Worm (Caenorhabditis elegans): ENCODE data around the gene miga-1.

miga-1 gene

DNA sequence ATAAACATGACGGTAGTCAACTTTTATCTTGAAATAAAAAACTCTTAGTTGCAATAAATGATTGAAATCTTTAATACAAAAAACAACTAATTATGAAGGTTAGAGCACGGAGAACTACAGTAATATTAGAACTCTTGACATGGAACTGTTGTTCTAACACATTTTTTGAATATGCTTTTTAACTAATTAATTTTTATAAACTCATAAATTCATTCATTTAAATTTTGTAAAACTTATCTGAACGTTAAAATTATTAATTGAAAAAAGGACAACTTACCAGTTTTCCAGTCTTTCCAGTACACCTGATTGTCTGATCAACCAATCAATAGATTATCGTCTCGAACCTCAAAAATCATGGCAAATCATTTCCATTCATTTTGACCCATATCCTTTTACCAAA lies 48.2 kb downstream of the miga-1 start, which contains the start of gene sqt-3:
TSS of gene sqt-3 (plus strand) at position 301 of the 400 bp plus-strand sequence.
- TF ChIP-seq egl-27 (tag; optimal IDR thresholded peaks at IDR 0.05) (no peak), ZK546.5 (tag; optimal IDR thresholded peaks at IDR 0.05) (no peak), ceh-16 (tag; optimal IDR thresholded peaks at IDR 0.05) (no peak), ztf-4 (tag; optimal IDR thresholded peaks at IDR 0.05) (no peak), dmd-4 (tag; optimal IDR thresholded peaks at IDR 0.05) (no peak), mbf-1 (tag; optimal IDR thresholded peaks at IDR 0.05) (no peak), nhr-23 (tag; optimal IDR thresholded peaks at IDR 0.05) (no peak), nhr-25 (tag; optimal IDR thresholded peaks at IDR 0.05) (no peak), fos-1 (tag; optimal IDR thresholded peaks at IDR 0.05) (no peak), nhr-12 (tag; optimal IDR thresholded peaks at IDR 0.05) (no peak), lin-11 (tag; optimal IDR thresholded peaks at IDR 0.05) (no peak), unc-55 (GFP tag; optimal IDR thresholded peaks at IDR 0.05) (no peak), ztf-1 (GFP tag; conservative IDR thresholded peaks at IDR 0.05) (no peak)

DNA sequence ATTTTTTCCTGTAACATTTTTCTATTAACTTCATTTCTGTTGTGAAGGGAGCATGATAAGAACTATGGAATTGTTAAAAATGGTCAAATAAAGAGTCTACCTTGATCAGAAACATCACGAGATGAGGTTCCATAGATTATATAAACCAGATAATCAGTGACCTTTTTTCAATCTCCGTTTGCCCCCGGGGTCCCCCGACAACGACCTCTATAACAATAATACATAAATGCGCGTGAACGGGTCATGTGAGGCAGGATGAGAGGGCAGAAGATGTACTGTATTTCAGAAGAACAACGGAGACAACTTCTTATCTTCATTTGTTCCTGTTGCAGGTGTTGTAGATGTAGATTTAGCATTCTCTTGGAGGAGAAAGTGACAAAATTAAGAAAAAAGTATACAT lies 48.8 kb downstream of the miga-1 start:
- TF ChIP-seq egl-27 (tag; optimal IDR thresholded peaks at IDR 0.05) (no peak), sem-4 (tag; optimal IDR thresholded peaks at IDR 0.05) (no peak), zag-1 (tag; optimal IDR thresholded peaks at IDR 0.05) (no peak), gmeb-1 (tag; optimal IDR thresholded peaks at IDR 0.05) (no peak), fos-1 (tag; optimal IDR thresholded peaks at IDR 0.05) (no peak), dmd-4 (tag; optimal IDR thresholded peaks at IDR 0.05) (no peak), alr-1 (tag; optimal IDR thresholded peaks at IDR 0.05) (no peak), elt-1 (tag; optimal IDR thresholded peaks at IDR 0.05) (no peak), ztf-1 (GFP tag; conservative IDR thresholded peaks at IDR 0.05) (no peak), sma-9 (GFP tag; optimal IDR thresholded peaks at IDR 0.05) (peak; percentile 36), sma-9 (tag; optimal IDR thresholded peaks at IDR 0.05) (no peak), blmp-1 (tag; optimal IDR thresholded peaks at IDR 0.05; ENCODE audit: insufficient read depth) (peak; percentile 41), nhr-25 (tag; optimal IDR thresholded peaks at IDR 0.05) (peak; percentile 42), nhr-129 (tag; optimal IDR thresholded peaks at IDR 0.05) (no peak), peb-1 (tag; optimal IDR thresholded peaks at IDR 0.05) (no peak), nhr-11 (tag; optimal IDR thresholded peaks at IDR 0.05) (no peak), mab-5 (tag; optimal IDR thresholded peaks at IDR 0.05) (no peak), nhr-237 (tag; optimal IDR thresholded peaks at IDR 0.05) (no peak), elt-3 (tag; optimal IDR thresholded peaks at IDR 0.05) (no peak), lin-13 (GFP tag; optimal IDR thresholded peaks at IDR 0.05) (no peak), ztf-4 (tag; optimal IDR thresholded peaks at IDR 0.05) (no peak), nhr-10 (tag; optimal IDR thresholded peaks at IDR 0.05) (no peak)

ce11 chrV:12349365-12349764 lies 51.3 kb downstream of the miga-1 start:
- TF ChIP-seq crh-2 (tag; optimal IDR thresholded peaks at IDR 0.05) (no peak), snpc-4 (tag; optimal IDR thresholded peaks at IDR 0.05) (no peak)
